Worm (Caenorhabditis elegans): Measurements from ENCODE around the gene ZK856.14.

The ZK856.14 gene

ce11 chrV:10185719-10186118 is 31.1 kb upstream of the ZK856.14 start, which contains the start of gene ZK856.18:
TSS of gene ZK856.18 (minus strand) at chrV:10186007.
- TF ChIP-seq flt-1 (GFP tag; IDR thresholded peaks at IDR 0.05): no peak
- no peak for TF ChIP-seq hnd-1 (tag; optimal IDR thresholded peaks at IDR 0.05)
- no peak for TF ChIP-seq ceh-13 (GFP tag; optimal IDR thresholded peaks at IDR 0.05)
- TF ChIP-seq ama-1 (optimal IDR thresholded peaks at IDR 0.05): no peak
- TF ChIP-seq B0310.2 (tag; optimal IDR thresholded peaks at IDR 0.05): no peak
- TF ChIP-seq aly-1 (tag; optimal IDR thresholded peaks at IDR 0.05): no peak
- TF ChIP-seq scrt-1 (GFP tag; IDR thresholded peaks at IDR 0.05): no peak
- no peak for TF ChIP-seq ets-7 (tag; optimal IDR thresholded peaks at IDR 0.05)
- TF ChIP-seq sea-1 (GFP tag; conservative IDR thresholded peaks at IDR 0.05): no peak
- no peak for TF ChIP-seq pes-1 (GFP tag; IDR thresholded peaks at IDR 0.05)
- TF ChIP-seq hmbx-1 (tag; optimal IDR thresholded peaks at IDR 0.05): no peak
- TF ChIP-seq hmg-4 (GFP tag; optimal IDR thresholded peaks at IDR 0.05): no peak
- TF ChIP-seq ceh-36 (tag; optimal IDR thresholded peaks at IDR 0.05): no peak
- no peak for TF ChIP-seq F13C5.2 (tag; optimal IDR thresholded peaks at IDR 0.05)
- no peak for TF ChIP-seq tbx-11 (GFP tag; IDR thresholded peaks at IDR 0.05)
- TF ChIP-seq tra-4 (tag; optimal IDR thresholded peaks at IDR 0.05): no peak
- TF ChIP-seq tbx-37 (GFP tag; conservative IDR thresholded peaks at IDR 0.05): no peak

- TF ChIP-seq tra-4 (tag; optimal IDR thresholded peaks at IDR 0.05) (no peak), tbx-11 (GFP tag; IDR thresholded peaks at IDR 0.05) (no peak), F13C5.2 (tag; optimal IDR thresholded peaks at IDR 0.05) (no peak), ceh-13 (GFP tag; optimal IDR thresholded peaks at IDR 0.05) (no peak), ceh-36 (tag; optimal IDR thresholded peaks at IDR 0.05) (no peak), hmg-4 (GFP tag; optimal IDR thresholded peaks at IDR 0.05) (no peak), scrt-1 (GFP tag; IDR thresholded peaks at IDR 0.05) (no peak)
Observed at ce11 chrV:10190081-10190556, 26.7 kb upstream of the ZK856.14 start, which contains the start of gene ZK856.5. TSS of gene ZK856.5 (minus strand) at chrV:10190131.

ce11 chrV:10191242-10191641 is 25.6 kb upstream of the ZK856.14 start:
- no peak for TF ChIP-seq hmbx-1 (tag; optimal IDR thresholded peaks at IDR 0.05)
- TF ChIP-seq tbx-37 (GFP tag; conservative IDR thresholded peaks at IDR 0.05): no peak
- no peak for TF ChIP-seq ceh-36 (tag; optimal IDR thresholded peaks at IDR 0.05)
- TF ChIP-seq flt-1 (GFP tag; IDR thresholded peaks at IDR 0.05): no peak
- no peak for TF ChIP-seq tra-4 (tag; optimal IDR thresholded peaks at IDR 0.05)
- TF ChIP-seq hmg-4 (GFP tag; optimal IDR thresholded peaks at IDR 0.05): no peak
- TF ChIP-seq F13C5.2 (tag; optimal IDR thresholded peaks at IDR 0.05): no peak
- TF ChIP-seq hnd-1 (tag; optimal IDR thresholded peaks at IDR 0.05): no peak
- TF ChIP-seq ama-1 (optimal IDR thresholded peaks at IDR 0.05): no peak
- no peak for TF ChIP-seq sea-1 (GFP tag; conservative IDR thresholded peaks at IDR 0.05)
- TF ChIP-seq scrt-1 (GFP tag; IDR thresholded peaks at IDR 0.05): no peak
- TF ChIP-seq pes-1 (GFP tag; IDR thresholded peaks at IDR 0.05): no peak

ce11 chrV:10198386-10198785 is 18.4 kb upstream of the ZK856.14 start, which contains the start of gene ZK856.6:
TSS of gene ZK856.6 (plus strand) at chrV:10198686.
- TF ChIP-seq ceh-13 (GFP tag; optimal IDR thresholded peaks at IDR 0.05): no peak
- no peak for TF ChIP-seq ets-7 (tag; optimal IDR thresholded peaks at IDR 0.05)
- no peak for TF ChIP-seq sea-1 (GFP tag; conservative IDR thresholded peaks at IDR 0.05)
- no peak for TF ChIP-seq hnd-1 (tag; optimal IDR thresholded peaks at IDR 0.05)
- no peak for TF ChIP-seq ceh-36 (tag; optimal IDR thresholded peaks at IDR 0.05)
- TF ChIP-seq flt-1 (GFP tag; IDR thresholded peaks at IDR 0.05): no peak
- no peak for TF ChIP-seq tra-4 (tag; optimal IDR thresholded peaks at IDR 0.05)
- no peak for TF ChIP-seq tbx-37 (GFP tag; conservative IDR thresholded peaks at IDR 0.05)
- no peak for TF ChIP-seq scrt-1 (GFP tag; IDR thresholded peaks at IDR 0.05)

- TF ChIP-seq hmg-4 (GFP tag; optimal IDR thresholded peaks at IDR 0.05): no peak
- no peak for TF ChIP-seq sea-1 (GFP tag; conservative IDR thresholded peaks at IDR 0.05)
- no peak for TF ChIP-seq tra-4 (tag; optimal IDR thresholded peaks at IDR 0.05)
- no peak for TF ChIP-seq pes-1 (GFP tag; IDR thresholded peaks at IDR 0.05)
- TF ChIP-seq ets-7 (tag; optimal IDR thresholded peaks at IDR 0.05): no peak
- no peak for TF ChIP-seq ceh-36 (tag; optimal IDR thresholded peaks at IDR 0.05)
- no peak for TF ChIP-seq aly-1 (tag; optimal IDR thresholded peaks at IDR 0.05)
- TF ChIP-seq tbx-37 (GFP tag; conservative IDR thresholded peaks at IDR 0.05): no peak
Observed at ce11 chrV:10201913-10202312, 14.9 kb upstream of the ZK856.14 start, which contains the start of gene ZK856.7. TSS of gene ZK856.7 (plus strand) at chrV:10202098.

- TF ChIP-seq sea-1 (GFP tag; conservative IDR thresholded peaks at IDR 0.05): no peak
Observed at ce11 chrV:10202340-10202739, 14.5 kb upstream of the ZK856.14 start.

- no peak for TF ChIP-seq pes-1 (GFP tag; IDR thresholded peaks at IDR 0.05)
- no peak for TF ChIP-seq ceh-36 (tag; optimal IDR thresholded peaks at IDR 0.05)
- no peak for TF ChIP-seq ceh-13 (GFP tag; optimal IDR thresholded peaks at IDR 0.05)
- TF ChIP-seq scrt-1 (GFP tag; IDR thresholded peaks at IDR 0.05): no peak
- no peak for TF ChIP-seq sea-1 (GFP tag; conservative IDR thresholded peaks at IDR 0.05)
- no peak for TF ChIP-seq hmbx-1 (tag; optimal IDR thresholded peaks at IDR 0.05)
- no peak for TF ChIP-seq ama-1 (optimal IDR thresholded peaks at IDR 0.05)
- no peak for TF ChIP-seq flt-1 (GFP tag; IDR thresholded peaks at IDR 0.05)
- TF ChIP-seq tra-4 (tag; optimal IDR thresholded peaks at IDR 0.05): no peak
- no peak for TF ChIP-seq hnd-1 (tag; optimal IDR thresholded peaks at IDR 0.05)
- no peak for TF ChIP-seq ets-7 (tag; optimal IDR thresholded peaks at IDR 0.05)
- no peak for TF ChIP-seq tbx-11 (GFP tag; IDR thresholded peaks at IDR 0.05)
- TF ChIP-seq tbx-37 (GFP tag; conservative IDR thresholded peaks at IDR 0.05): no peak
- TF ChIP-seq aly-1 (tag; optimal IDR thresholded peaks at IDR 0.05): no peak
- no peak for TF ChIP-seq hmg-4 (GFP tag; optimal IDR thresholded peaks at IDR 0.05)
- TF ChIP-seq F13C5.2 (tag; optimal IDR thresholded peaks at IDR 0.05): no peak
- TF ChIP-seq B0310.2 (tag; optimal IDR thresholded peaks at IDR 0.05): no peak
Observed at ce11 chrV:10203435-10204009, 13.3 kb upstream of the ZK856.14 start, which contains the start of gene chpf-1. TSS of gene chpf-1 (minus strand) at chrV:10203485.
